Fruit fly (Drosophila melanogaster) whole organism, pupa: ENCODE data around the gene CG14722.
A peak's percentile ranks its signal among the peaks of the same experiment; 100 is the strongest.

Experiments
- CG10348 ChIP-seq: fragments of 200-800 bp; sonication (Bioruptor generic); IDR thresholded peaks from 2 replicates; pipeline ENCODE4 v1.3.6; 2022; ENCODE audit warnings: missing biosample characterization, missing genetic modification characterization
- CG12605 ChIP-seq: fragments of 200-800 bp; sonication (Bioruptor generic); IDR thresholded peaks from 2 replicates; pipeline ENCODE4 v1.3.6; 2022; ENCODE audit warnings: missing biosample characterization, missing genetic modification characterization
- CG13204 ChIP-seq: fragments of 200-800 bp; sonication (Bioruptor generic); optimal IDR thresholded peaks from 2 replicates; lab custom pipeline; 2018; ENCODE audit warnings: missing biosample characterization, mild to moderate bottlenecking, missing genetic modification characterization, moderate library complexity
- CG14655 ChIP-seq: fragments of 200-800 bp; sonication (Bioruptor generic); optimal IDR thresholded peaks from 3 replicates; lab custom pipeline; 2017; ENCODE audit warnings: mild to moderate bottlenecking, missing biosample characterization, missing genetic modification reagents, missing genetic modification characterization
- CG15710 ChIP-seq: fragments of 200-800 bp; sonication (Bioruptor generic); optimal IDR thresholded peaks from 2 replicates; lab custom pipeline; 2018; ENCODE audit warnings: missing biosample characterization, mild to moderate bottlenecking, missing genetic modification characterization, moderate library complexity
- CG17806 ChIP-seq: fragments of 200-800 bp; sonication (Bioruptor generic); optimal IDR thresholded peaks from 2 replicates; lab custom pipeline; 2018; ENCODE audit warnings: missing biosample characterization, mild to moderate bottlenecking, missing genetic modification characterization, moderate library complexity
- CG32121 ChIP-seq: fragments of 200-800 bp; sonication (Bioruptor generic); IDR thresholded peaks from 2 replicates; pipeline ENCODE4 v1.3.6; 2022; ENCODE audit warnings: missing biosample characterization, missing genetic modification characterization
- CG34367 ChIP-seq: fragments of 200-800 bp; sonication (Bioruptor generic); optimal IDR thresholded peaks from 2 replicates; lab custom pipeline; 2018; ENCODE audit warnings: missing biosample characterization, mild to moderate bottlenecking, missing genetic modification characterization
- CG4496 ChIP-seq: fragments of 200-800 bp; sonication (Bioruptor generic); IDR thresholded peaks from 3 replicates; pipeline ENCODE4 v1.3.6; 2022; ENCODE audit warnings: missing biosample characterization, missing genetic modification characterization
- CG8159 ChIP-seq: fragments of 200-800 bp; sonication (Bioruptor generic); optimal IDR thresholded peaks from 3 replicates; lab custom pipeline; 2018; ENCODE audit warnings: missing biosample characterization, mild to moderate bottlenecking, missing genetic modification characterization, moderate library complexity
- CG8301 ChIP-seq: fragments of 200-800 bp; sonication (Bioruptor generic); optimal IDR thresholded peaks from 2 replicates; lab custom pipeline; 2018; ENCODE audit warnings: missing biosample characterization, mild to moderate bottlenecking, missing genetic modification characterization
- CG9948 ChIP-seq: fragments of 200-800 bp; sonication (Bioruptor generic); optimal IDR thresholded peaks from 2 replicates; lab custom pipeline; 2018; ENCODE audit warnings: missing biosample characterization, mild to moderate bottlenecking, missing genetic modification characterization, moderate library complexity
- D1 ChIP-seq: fragments of 200-800 bp; sonication (Bioruptor generic); optimal IDR thresholded peaks from 2 replicates; lab custom pipeline; 2018; ENCODE audit warnings: missing biosample characterization, mild to moderate bottlenecking, missing genetic modification characterization, moderate library complexity
- EcR ChIP-seq: fragments of 200-800 bp; sonication (Bioruptor generic); optimal IDR thresholded peaks from 3 replicates; lab custom pipeline; 2019; ENCODE audit warnings: missing biosample characterization, missing genetic modification characterization, mild to moderate bottlenecking, moderate library complexity, missing genetic modification reagents
- Ets98B ChIP-seq: fragments of 200-800 bp; sonication (Bioruptor generic); IDR thresholded peaks from 2 replicates; pipeline ENCODE4 v1.3.6; 2022; ENCODE audit warnings: missing biosample characterization, missing genetic modification characterization
- Pif1A ChIP-seq: fragments of 200-800 bp; sonication (Bioruptor generic); optimal IDR thresholded peaks from 3 replicates; lab custom pipeline; 2016; ENCODE audit warnings: missing biosample characterization, missing genetic modification characterization
- Pif1B ChIP-seq: fragments of 200-800 bp; sonication (Bioruptor generic); optimal IDR thresholded peaks from 3 replicates; lab custom pipeline; 2016; ENCODE audit warnings: missing biosample characterization, missing genetic modification characterization
- Snoo ChIP-seq: fragments of 200-800 bp; sonication (Bioruptor generic); optimal IDR thresholded peaks from 3 replicates; lab custom pipeline; 2017; ENCODE audit warnings: missing biosample characterization, mild to moderate bottlenecking, missing genetic modification characterization, inconsistent platforms
- fd96Ca ChIP-seq: fragments of 200-800 bp; sonication (Bioruptor generic); IDR thresholded peaks from 3 replicates; pipeline ENCODE4 v1.3.6; 2022; ENCODE audit warnings: missing biosample characterization, missing genetic modification characterization
- gl ChIP-seq: fragments of 200-800 bp; sonication (Bioruptor generic); optimal IDR thresholded peaks from 2 replicates; lab custom pipeline; 2018; ENCODE audit warnings: missing biosample characterization, mild to moderate bottlenecking, missing genetic modification characterization
- rn ChIP-seq: fragments of 200-800 bp; sonication (Bioruptor generic); IDR thresholded peaks from 2 replicates; pipeline ENCODE4 v1.3.6; 2022; ENCODE audit warnings: missing biosample characterization, missing genetic modification characterization

The CG14722 gene

DNA sequence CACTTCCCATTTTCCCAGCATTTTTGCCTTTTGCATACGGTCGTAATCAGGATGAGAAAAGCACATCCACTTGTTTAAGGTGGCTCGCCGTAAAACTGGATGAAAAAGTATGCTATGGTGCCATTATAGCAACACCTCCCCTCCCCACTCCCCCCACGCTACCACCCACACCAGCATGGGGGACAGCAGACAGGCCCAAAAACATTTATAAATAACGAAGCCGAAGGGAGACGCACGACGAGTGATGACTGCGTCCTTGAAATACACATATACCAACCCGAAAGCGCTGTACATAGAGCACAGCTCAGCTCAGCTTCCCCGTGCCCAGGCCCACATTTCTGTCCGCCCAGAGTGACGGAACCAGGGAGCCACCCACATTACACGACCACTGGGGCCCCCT, 29.0 kb downstream of the CG14722 start:
- TF ChIP-seq CG13204 (GFP tag; lab: Kevin White, UChicago) (no peak), CG8159 (tag; lab: Kevin White, UChicago) (no peak), Snoo (no peak), CG8301 (no peak), CG17806 (tag; lab: Kevin White, UChicago) (no peak), CG14655 (GFP tag; lab: Kevin White, UChicago) (no peak), CG34367 (tag; lab: Kevin White, UChicago) (no peak), CG32121 (GFP tag; lab: Robert Waterston, UW) (no peak)

DNA sequence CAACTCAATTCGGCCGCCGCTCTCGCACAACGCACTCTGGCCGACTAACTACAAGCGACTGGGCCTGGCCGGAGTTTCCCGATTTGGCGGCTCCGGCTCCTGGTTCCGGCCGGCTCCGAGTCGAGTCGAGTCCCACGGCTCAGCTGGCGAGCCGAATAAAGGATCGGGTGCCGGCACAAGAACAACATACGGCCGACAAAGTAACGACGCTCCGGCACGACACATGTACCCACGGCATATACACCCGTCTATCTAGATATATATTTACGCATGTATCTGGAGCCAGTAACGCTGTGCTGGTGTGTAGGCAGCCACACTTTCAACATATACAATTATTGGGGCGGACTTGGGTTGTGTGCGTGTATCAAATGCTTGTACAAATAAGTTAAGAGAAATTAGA, 29.8 kb downstream of the CG14722 start:
- TF ChIP-seq CG8159 (tag; lab: Kevin White, UChicago) (no peak), CG8301 (no peak), CG4496 (GFP tag; lab: Robert Waterston, UW) (no peak), gl (tag; lab: Kevin White, UChicago) (no peak)

DNA sequence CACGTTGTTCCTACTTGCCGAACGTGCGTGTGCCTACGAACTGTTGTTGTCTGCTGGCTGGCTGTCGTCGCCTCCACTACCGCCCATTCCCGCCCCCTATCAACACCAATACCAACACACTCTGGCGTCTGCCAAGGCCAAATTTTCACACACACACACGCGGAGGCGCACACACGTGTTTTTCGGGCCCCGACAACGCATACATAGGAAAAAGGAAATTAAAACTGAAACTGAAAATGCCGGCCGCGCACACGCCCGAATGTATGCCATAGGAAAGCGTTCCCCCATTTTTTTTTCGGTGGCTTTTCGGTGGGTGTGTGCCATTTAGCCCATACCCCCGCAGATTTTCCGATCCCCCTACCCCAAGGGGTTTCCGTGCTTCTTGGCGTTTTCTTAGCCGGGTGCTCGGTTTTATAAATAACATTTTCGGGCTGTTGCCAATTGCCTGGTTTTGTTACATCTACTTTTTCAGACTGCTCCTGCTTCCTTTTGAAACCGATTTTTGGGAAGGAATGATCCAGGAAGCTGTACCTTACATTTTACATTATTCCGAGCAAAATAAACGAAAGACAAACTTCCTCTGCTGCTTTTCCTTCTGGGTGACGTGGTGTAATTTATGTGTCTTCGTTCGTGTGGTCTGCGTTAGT, 30.6 kb downstream of the CG14722 start:
- no peak for TF ChIP-seq gl (tag; lab: Kevin White, UChicago)
- TF ChIP-seq Ets98B, result no peak
- no peak for TF ChIP-seq Pif1A (GFP tag; lab: Kevin White, UChicago)
- no peak for TF ChIP-seq CG12605
- TF ChIP-seq EcR (GFP tag; lab: Kevin White, UChicago), result no peak
- TF ChIP-seq CG17806 (tag; lab: Kevin White, UChicago), result no peak
- no peak for TF ChIP-seq CG8301
- no peak for TF ChIP-seq CG9948 (tag; lab: Kevin White, UChicago)
- no peak for TF ChIP-seq Pif1B (GFP tag; lab: Kevin White, UChicago)
- no peak for TF ChIP-seq D1
- TF ChIP-seq rn (GFP tag; lab: Robert Waterston, UW), result no peak
- TF ChIP-seq CG14655 (GFP tag; lab: Kevin White, UChicago), result no peak
- no peak for TF ChIP-seq CG32121 (GFP tag; lab: Robert Waterston, UW)
- no peak for TF ChIP-seq CG34367 (tag; lab: Kevin White, UChicago)
- TF ChIP-seq, all 21 proteins: peak for 0

DNA sequence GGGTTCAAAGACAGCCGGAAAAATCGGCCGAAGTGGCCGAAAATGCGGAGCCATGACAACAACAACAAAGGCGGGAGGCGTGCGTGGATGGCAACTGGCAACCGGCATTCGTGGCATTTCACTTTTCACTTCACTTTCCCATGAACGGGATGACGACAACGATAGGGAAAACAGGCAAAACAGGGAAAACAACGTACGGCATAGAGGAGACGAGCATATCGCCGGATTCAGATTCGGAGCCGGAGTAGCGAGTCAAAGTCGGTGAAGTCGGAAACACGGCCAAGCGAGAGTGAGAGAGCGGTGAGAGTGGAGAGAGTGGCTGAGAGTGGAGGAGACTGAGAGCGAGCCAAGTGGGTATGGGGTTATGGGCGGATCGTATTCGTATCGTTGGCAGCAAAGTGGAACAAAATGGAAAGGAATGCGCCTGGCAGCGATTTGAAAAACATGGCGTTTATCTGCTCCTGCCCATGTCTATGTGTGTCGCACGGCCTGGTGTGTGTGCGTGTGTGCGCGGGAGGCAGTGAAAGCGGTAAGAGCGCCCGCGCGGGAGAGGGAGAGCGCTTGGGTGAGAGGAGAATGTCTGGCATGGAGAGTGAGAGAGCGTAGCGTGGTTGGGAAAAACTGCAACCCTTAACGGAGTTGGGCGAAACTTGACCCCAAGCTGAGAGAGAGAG, 31.8 kb downstream of the CG14722 start:
- TF ChIP-seq Ets98B (peak; percentile 40; the same call in 1 of the 2 replicates), CG8301 (peak; percentile 53), EcR (GFP tag; lab: Kevin White, UChicago) (peak; percentile 3), CG14655 (GFP tag; lab: Kevin White, UChicago) (peak; percentile 44), CG13204 (GFP tag; lab: Kevin White, UChicago) (peak; percentile 50), rn (GFP tag; lab: Robert Waterston, UW) (no peak), CG15710 (tag; lab: Kevin White, UChicago) (no peak), fd96Ca (GFP tag; lab: Robert Waterston, UW) (no peak), Pif1A (GFP tag; lab: Kevin White, UChicago) (peak; percentile 5), CG9948 (tag; lab: Kevin White, UChicago) (no peak)

DNA sequence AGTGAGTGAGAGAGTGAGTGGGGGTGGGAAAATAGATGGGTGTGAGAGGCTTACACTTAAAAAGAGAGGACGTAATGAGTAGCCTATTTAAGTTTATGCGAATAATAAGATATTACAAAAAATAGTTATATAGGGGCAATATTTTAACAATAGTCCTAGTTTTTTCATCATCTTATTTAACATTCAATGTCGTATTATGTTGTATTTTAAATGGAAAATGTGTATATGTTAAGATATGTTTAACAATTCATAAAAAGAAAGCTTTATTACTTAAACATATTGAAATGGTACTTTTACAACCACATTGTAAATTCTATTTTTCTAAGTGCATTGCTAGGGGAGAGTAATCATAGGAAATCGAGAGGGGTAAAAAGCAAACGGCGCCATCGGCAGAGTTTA, 32.3 kb downstream of the CG14722 start:
- no peak for TF ChIP-seq Pif1A (GFP tag; lab: Kevin White, UChicago)
- no peak for TF ChIP-seq Ets98B
- TF ChIP-seq CG34367 (tag; lab: Kevin White, UChicago), result peak; percentile 42
- TF ChIP-seq rn (GFP tag; lab: Robert Waterston, UW), result no peak
- TF ChIP-seq CG13204 (GFP tag; lab: Kevin White, UChicago), result no peak
- TF ChIP-seq CG15710 (tag; lab: Kevin White, UChicago), result peak; percentile 74
- peak; percentile 30 for TF ChIP-seq Snoo
- TF ChIP-seq fd96Ca (GFP tag; lab: Robert Waterston, UW), result no peak
- TF ChIP-seq CG17806 (tag; lab: Kevin White, UChicago), result peak; percentile 59
- peak; percentile 69 for TF ChIP-seq CG9948 (tag; lab: Kevin White, UChicago)
- TF ChIP-seq CG10348, result no peak
- TF ChIP-seq CG12605, result no peak
- TF ChIP-seq CG8301, result peak; percentile 36
- no peak for TF ChIP-seq Pif1B (GFP tag; lab: Kevin White, UChicago)
- TF ChIP-seq gl (tag; lab: Kevin White, UChicago), result no peak
- TF ChIP-seq CG4496 (GFP tag; lab: Robert Waterston, UW), result no peak
- TF ChIP-seq EcR (GFP tag; lab: Kevin White, UChicago), result no peak
- TF ChIP-seq D1, result peak; percentile 29
- peak; percentile 35; the same call in 1 of the 2 replicates for TF ChIP-seq CG32121 (GFP tag; lab: Robert Waterston, UW)
- peak; percentile 84 for TF ChIP-seq CG8159 (tag; lab: Kevin White, UChicago)
- peak; percentile 44 for TF ChIP-seq CG14655 (GFP tag; lab: Kevin White, UChicago)

DNA sequence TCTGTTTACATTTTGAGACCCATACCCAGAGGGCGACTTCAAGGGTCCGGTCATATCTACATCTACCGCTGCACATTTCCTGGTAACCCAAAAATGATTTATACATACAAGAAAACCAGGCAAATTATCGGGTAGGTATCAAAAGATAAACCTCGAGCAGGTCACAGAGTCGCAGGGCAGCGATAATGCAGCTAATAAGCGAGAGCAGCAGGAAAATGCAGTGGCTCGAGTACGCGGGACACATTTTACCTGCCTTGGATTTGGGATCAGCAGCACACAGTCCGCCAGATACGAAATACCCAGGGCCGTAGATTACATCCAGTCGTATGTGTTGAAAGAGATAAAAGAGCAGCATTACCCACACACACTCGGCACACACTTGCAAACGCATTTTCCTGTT, 33.5 kb downstream of the CG14722 start:
- TF ChIP-seq CG4496 (GFP tag; lab: Robert Waterston, UW), result no peak
- TF ChIP-seq CG14655 (GFP tag; lab: Kevin White, UChicago), result no peak
- TF ChIP-seq Pif1B (GFP tag; lab: Kevin White, UChicago), result no peak
- TF ChIP-seq Pif1A (GFP tag; lab: Kevin White, UChicago), result no peak
- no peak for TF ChIP-seq CG9948 (tag; lab: Kevin White, UChicago)
- no peak for TF ChIP-seq CG32121 (GFP tag; lab: Robert Waterston, UW)
- no peak for TF ChIP-seq CG34367 (tag; lab: Kevin White, UChicago)
- TF ChIP-seq CG10348, result no peak
- no peak for TF ChIP-seq fd96Ca (GFP tag; lab: Robert Waterston, UW)
- no peak for TF ChIP-seq CG8301
